Worm (Caenorhabditis elegans) whole organism, mixed stage, embryonic: ENCODE results near the gene nhr-124.
A peak's percentile ranks its signal among the peaks of the same experiment; 100 is the strongest.

Source experiments
- M03D4.4 ChIP-seq: sonication (generic microtip); optimal IDR thresholded peaks from 2 replicates; lab custom pipeline; 2017; ENCODE audit warnings: mild to moderate bottlenecking, missing genetic modification characterization, missing compliant biosample characterization
- bed-3 ChIP-seq: fragments of 200-800 bp; sonication (Bioruptor generic); optimal IDR thresholded peaks from 3 replicates; lab custom pipeline; 2018; ENCODE audit warnings: mild to moderate bottlenecking, missing genetic modification characterization, moderate library complexity, missing compliant biosample characterization
- blmp-1 ChIP-seq: fragments of 150-350 bp; optimal IDR thresholded peaks from 2 replicates; lab custom pipeline; 2014; ENCODE audit warnings: missing biosample characterization, missing genetic modification characterization
- ceh-39 ChIP-seq: fragments of 150-350 bp; optimal IDR thresholded peaks from 2 replicates; lab custom pipeline; 2014; ENCODE audit warnings: missing biosample characterization, missing genetic modification characterization
- ceh-43 ChIP-seq: fragments of 200-800 bp; sonication (Bioruptor generic); optimal IDR thresholded peaks from 2 replicates; lab custom pipeline; 2018; ENCODE audit warnings: mild to moderate bottlenecking, missing genetic modification characterization, moderate library complexity, missing compliant biosample characterization
- ceh-83 ChIP-seq: fragments of 200-800 bp; sonication (Bioruptor generic); optimal IDR thresholded peaks from 2 replicates; lab custom pipeline; 2018; ENCODE audit warnings: mild to moderate bottlenecking, missing genetic modification characterization, missing compliant biosample characterization
- ces-1 ChIP-seq: fragments of 150-350 bp; optimal IDR thresholded peaks from 2 replicates; lab custom pipeline; 2014; ENCODE audit warnings: missing biosample characterization, missing genetic modification reagents, missing genetic modification characterization
- drap-1 ChIP-seq: fragments of 200-800 bp; sonication (Bioruptor generic); optimal IDR thresholded peaks from 3 replicates; lab custom pipeline; 2018; ENCODE audit warnings: mild to moderate bottlenecking, missing genetic modification characterization, missing compliant biosample characterization
- elt-3 ChIP-seq: fragments of 150-350 bp; optimal IDR thresholded peaks from 2 replicates; lab custom pipeline; 2014; ENCODE audit warnings: missing biosample characterization, missing genetic modification characterization
- ham-2 ChIP-seq: fragments of 200-800 bp; sonication (Bioruptor generic); optimal IDR thresholded peaks from 2 replicates; lab custom pipeline; 2018; ENCODE audit warnings: mild to moderate bottlenecking, missing genetic modification characterization, missing compliant biosample characterization
- hlh-1 ChIP-seq: fragments of 150-350 bp; optimal IDR thresholded peaks from 2 replicates; lab custom pipeline; 2014; ENCODE audit warnings: missing biosample characterization, missing genetic modification reagents, missing genetic modification characterization
- lin-13 ChIP-seq: fragments of 150-350 bp; optimal IDR thresholded peaks from 2 replicates; lab custom pipeline; 2014; ENCODE audit warnings: missing biosample characterization, missing genetic modification characterization
- lin-32 ChIP-seq: fragments of 200-800 bp; sonication (Bioruptor generic); optimal IDR thresholded peaks from 2 replicates; lab custom pipeline; 2018; ENCODE audit warnings: mild to moderate bottlenecking, missing genetic modification characterization, missing compliant biosample characterization
- lsy-2 ChIP-seq: fragments of 150-350 bp; optimal IDR thresholded peaks from 2 replicates; lab custom pipeline; 2014; ENCODE audit warnings: missing biosample characterization, missing genetic modification characterization
- mab-5 ChIP-seq: fragments of 150-350 bp; optimal IDR thresholded peaks from 2 replicates; lab custom pipeline; 2014; ENCODE audit warnings: missing biosample characterization, missing genetic modification characterization
- mep-1 ChIP-seq: fragments of 150-350 bp; optimal IDR thresholded peaks from 2 replicates; lab custom pipeline; 2017; ENCODE audit warnings: missing biosample characterization, missing genetic modification reagents, missing genetic modification characterization, inconsistent platforms
- nhr-12 ChIP-seq: fragments of 150-350 bp; optimal IDR thresholded peaks from 2 replicates; lab custom pipeline; 2014; ENCODE audit warnings: missing biosample characterization, missing genetic modification characterization
- nhr-2 ChIP-seq: fragments of 150-350 bp; optimal IDR thresholded peaks from 2 replicates; lab custom pipeline; 2014; ENCODE audit warnings: missing biosample characterization, missing genetic modification characterization
- nhr-237 ChIP-seq: fragments of 150-350 bp; optimal IDR thresholded peaks from 2 replicates; lab custom pipeline; 2014; ENCODE audit warnings: missing biosample characterization, missing genetic modification characterization
- nhr-28 ChIP-seq: fragments of 150-350 bp; optimal IDR thresholded peaks from 2 replicates; lab custom pipeline; 2014; ENCODE audit warnings: missing biosample characterization, missing genetic modification characterization
- nhr-76 ChIP-seq: sonication (generic microtip); optimal IDR thresholded peaks from 2 replicates; lab custom pipeline; 2017; ENCODE audit warnings: missing biosample characterization, missing genetic modification characterization
- pha-4 ChIP-seq: fragments of 150-350 bp; optimal IDR thresholded peaks from 2 replicates; lab custom pipeline; 2018; ENCODE audit warnings: missing biosample characterization, missing genetic modification reagents, missing genetic modification characterization
- sem-2 ChIP-seq: fragments of 200-800 bp; sonication (Bioruptor generic); optimal IDR thresholded peaks from 2 replicates; lab custom pipeline; 2018; ENCODE audit warnings: mild to moderate bottlenecking, missing genetic modification characterization, missing compliant biosample characterization
- snpc-4 ChIP-seq: fragments of 150-350 bp; optimal IDR thresholded peaks from 2 replicates; lab custom pipeline; 2014; ENCODE audit warnings: missing biosample characterization, missing genetic modification characterization
- sptf-1 ChIP-seq: sonication (generic microtip); optimal IDR thresholded peaks from 2 replicates; lab custom pipeline; 2017; ENCODE audit warnings: mild to moderate bottlenecking, missing genetic modification characterization, moderate library complexity, missing compliant biosample characterization
- tbx-8 ChIP-seq: fragments of 200-800 bp; sonication (Bioruptor generic); optimal IDR thresholded peaks from 2 replicates; lab custom pipeline; 2018; ENCODE audit warnings: mild to moderate bottlenecking, missing genetic modification characterization, moderate library complexity, missing compliant biosample characterization
- unc-120 ChIP-seq: sonication (generic microtip); optimal IDR thresholded peaks from 2 replicates; lab custom pipeline; 2017; ENCODE audit warnings: missing genetic modification characterization, missing compliant biosample characterization; ENCODE audit not compliant: poor library complexity, severe bottlenecking
- unc-39 ChIP-seq: fragments of 150-350 bp; optimal IDR thresholded peaks from 2 replicates; lab custom pipeline; 2014; ENCODE audit warnings: missing biosample characterization, missing genetic modification characterization
- unc-62 ChIP-seq: fragments of 150-350 bp; optimal IDR thresholded peaks from 2 replicates; lab custom pipeline; 2014; ENCODE audit warnings: missing biosample characterization, missing genetic modification reagents, missing genetic modification characterization
- zip-8 ChIP-seq: fragments of 150-350 bp; optimal IDR thresholded peaks from 2 replicates; lab custom pipeline; 2014; ENCODE audit warnings: missing biosample characterization, missing genetic modification characterization
- ztf-11 ChIP-seq: fragments of 150-350 bp; optimal IDR thresholded peaks from 2 replicates; lab custom pipeline; 2014; ENCODE audit warnings: missing biosample characterization, missing genetic modification characterization

The nhr-124 gene

ce11 chrV:3860123-3860522 lies 25.9 kb downstream of the nhr-124 start, which contains the start of gene nhr-189:
Gene nhr-189 (minus strand): TSS chrV:3860243.
- TF ChIP-seq elt-3 (tag; lab: Kevin White, UChicago): no peak
- no peak for TF ChIP-seq pha-4 (tag; lab: Kevin White, UChicago)
- TF ChIP-seq lin-32: no peak

DNA sequence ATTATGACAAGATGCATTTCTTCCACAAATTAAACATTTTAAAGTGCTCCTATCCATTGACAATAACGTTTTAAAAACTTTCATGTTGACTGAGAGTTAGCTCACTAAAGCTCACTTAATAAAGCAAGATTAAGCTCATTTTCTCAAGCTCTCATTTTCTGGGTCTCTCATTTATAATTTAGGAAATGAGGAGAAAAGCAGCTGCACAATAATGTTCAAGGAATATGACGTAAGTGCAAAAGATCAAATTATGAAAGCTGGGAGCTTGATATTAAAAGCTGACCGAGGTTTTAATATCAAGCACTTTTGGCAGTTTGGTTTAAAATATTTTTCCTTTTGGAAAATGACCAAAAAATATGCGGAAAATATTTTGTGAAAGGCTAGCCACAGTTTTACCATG lies 28.2 kb downstream of the nhr-124 start, which contains the start of gene nhr-188:
Gene nhr-188, minus strand, starts transcription at position 84 of the 400 bp plus-strand sequence.
- TF ChIP-seq ces-1 (GFP tag; lab: Kevin White, UChicago): peak; percentile 41
- TF ChIP-seq lsy-2: no peak
- TF ChIP-seq, all 35 proteins: peak for 1

ce11 chrV:3855916-3856315 lies 30.1 kb downstream of the nhr-124 start:
- no peak for TF ChIP-seq sem-2 (GFP tag; lab: Kevin White, UChicago)
- TF ChIP-seq ceh-43 (GFP tag; lab: Kevin White, UChicago): no peak
- TF ChIP-seq ham-2 (GFP tag; lab: Kevin White, UChicago): no peak
- no peak for TF ChIP-seq unc-39 (tag; lab: Kevin White, UChicago)
- TF ChIP-seq unc-120 (tag; lab: Kevin White, UChicago): no peak
- TF ChIP-seq nhr-12 (tag; lab: Kevin White, UChicago): no peak
- no peak for TF ChIP-seq pha-4 (tag; lab: Kevin White, UChicago)
- TF ChIP-seq blmp-1 (tag; lab: Kevin White, UChicago): no peak
- TF ChIP-seq ces-1 (GFP tag; lab: Kevin White, UChicago): no peak
- no peak for TF ChIP-seq tbx-8 (GFP tag; lab: Kevin White, UChicago)
- TF ChIP-seq lin-32: no peak
- no peak for TF ChIP-seq snpc-4
- TF ChIP-seq mep-1: no peak
- no peak for TF ChIP-seq mab-5 (tag; lab: Kevin White, UChicago)
- TF ChIP-seq ztf-11: no peak
- TF ChIP-seq sptf-1 (tag; lab: Kevin White, UChicago): no peak

- no peak for TF ChIP-seq lin-13 (tag; lab: Kevin White, UChicago)
- no peak for TF ChIP-seq ceh-39 (tag; lab: Kevin White, UChicago)
- no peak for TF ChIP-seq nhr-76
- TF ChIP-seq bed-3 (GFP tag; lab: Kevin White, UChicago): no peak
- TF ChIP-seq unc-120 (tag; lab: Kevin White, UChicago): no peak
- TF ChIP-seq elt-3 (tag; lab: Kevin White, UChicago): no peak
- no peak for TF ChIP-seq unc-62
- TF ChIP-seq sptf-1 (tag; lab: Kevin White, UChicago): no peak
- no peak for TF ChIP-seq nhr-237
- no peak for TF ChIP-seq nhr-2 (tag; lab: Kevin White, UChicago)
- TF ChIP-seq drap-1: no peak
Observed at ce11 chrV:3854847-3855246, 31.2 kb downstream of the nhr-124 start, which contains the start of gene nhr-186. Gene nhr-186 (minus strand): TSS chrV:3854947.

- TF ChIP-seq snpc-4 (no peak), lin-32 (no peak), lsy-2 (no peak), ztf-11 (no peak), M03D4.4 (no peak), bed-3 (GFP tag; lab: Kevin White, UChicago) (no peak), hlh-1 (tag; lab: Kevin White, UChicago) (no peak)
Observed at ce11 chrV:3851760-3852159, 34.2 kb downstream of the nhr-124 start.

ce11 chrV:3847268-3847667 lies 38.7 kb downstream of the nhr-124 start, which contains the start of gene nhr-185:
Gene nhr-185 (minus strand): TSS chrV:3847368.
- TF ChIP-seq sem-2 (GFP tag; lab: Kevin White, UChicago) (no peak), ceh-83 (GFP tag; lab: Kevin White, UChicago) (no peak), pha-4 (tag; lab: Kevin White, UChicago) (no peak), lsy-2 (no peak), mab-5 (tag; lab: Kevin White, UChicago) (no peak), unc-120 (tag; lab: Kevin White, UChicago) (no peak), unc-39 (tag; lab: Kevin White, UChicago) (no peak), zip-8 (tag; lab: Kevin White, UChicago) (no peak), mep-1 (no peak), ceh-39 (tag; lab: Kevin White, UChicago) (no peak), ham-2 (GFP tag; lab: Kevin White, UChicago) (no peak), tbx-8 (GFP tag; lab: Kevin White, UChicago) (no peak), ces-1 (GFP tag; lab: Kevin White, UChicago) (no peak), nhr-2 (tag; lab: Kevin White, UChicago) (no peak), elt-3 (tag; lab: Kevin White, UChicago) (no peak), nhr-28 (no peak), nhr-76 (no peak)
